Fruit fly (Drosophila melanogaster) S2 (cell line): ENCODE data around the gene Ir67c.

Source experiments
- CG8478 ChIP-seq: fragments of >200 bp; optimal IDR thresholded peaks from 2 replicates; lab custom pipeline; 2018
- CTCF ChIP-seq, 2 experiments: fragments of >200 bp; optimal IDR thresholded peaks; 2 replicates each; lab custom pipeline; 2018

DNA sequence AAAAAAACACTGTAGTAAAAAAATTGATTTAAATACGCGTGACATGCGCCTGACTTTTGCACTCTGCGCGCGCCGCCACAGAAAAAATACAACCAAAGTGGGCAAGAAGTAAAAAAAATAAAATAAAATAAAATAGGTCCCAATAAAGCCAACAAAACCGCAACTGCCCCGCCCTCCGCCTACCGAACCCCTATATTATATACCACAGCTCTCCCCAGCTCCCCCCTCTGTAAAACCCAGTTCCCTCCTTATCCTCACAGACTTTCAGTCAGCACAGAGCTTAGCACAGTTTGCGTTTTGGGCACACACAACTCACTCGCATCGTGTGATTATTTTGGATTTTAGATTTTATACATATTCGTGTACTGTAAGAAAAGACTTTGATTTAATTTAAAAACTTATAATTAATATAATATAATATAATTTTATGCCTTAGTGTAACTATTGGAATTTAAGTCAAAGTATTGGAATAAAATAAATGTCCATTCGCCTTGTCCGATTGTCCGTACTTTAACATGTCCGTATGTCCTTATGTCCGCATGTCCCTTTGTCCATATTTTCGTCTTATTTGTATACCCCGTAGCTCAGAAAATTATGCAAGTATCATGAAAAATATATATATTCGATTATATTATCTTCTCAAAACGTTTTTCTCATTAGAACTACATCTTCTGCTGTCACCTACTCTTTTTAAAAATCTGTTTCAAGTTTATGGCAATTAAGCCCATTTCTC, 49.0 kb downstream of the Ir67c start:
- TF ChIP-seq CG8478 (lab: Kevin White, UChicago) (no peak), CTCF (optimal IDR thresholded peaks at IDR 0.05; lab: Kevin White, UChicago) (no peak)
